Worm (Caenorhabditis elegans): Measurements from ENCODE around the gene W03C9.6.

DNA sequence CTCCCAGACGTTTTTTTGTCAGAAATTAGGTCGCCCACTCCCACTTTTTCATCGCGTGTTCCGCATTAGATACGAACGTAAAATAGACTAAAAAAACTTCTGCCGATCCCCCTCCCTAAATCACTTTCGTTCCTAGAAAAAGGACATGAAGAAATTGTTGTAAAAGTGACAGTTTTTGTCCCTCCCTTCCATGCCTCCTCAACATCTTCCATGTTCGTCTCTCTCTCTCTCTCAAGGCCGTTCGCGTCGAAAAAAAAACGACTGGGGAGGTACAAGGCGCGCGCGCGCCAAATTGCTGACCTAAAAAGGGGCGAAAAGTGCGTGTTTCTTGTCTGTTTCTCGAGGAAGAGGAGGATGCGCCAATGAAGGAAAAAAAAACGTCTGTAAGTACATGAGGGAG is 25.6 kb upstream of the W03C9.6 start:
- no peak for TF ChIP-seq unc-62 (GFP tag; optimal IDR thresholded peaks at IDR 0.05)
- TF ChIP-seq lin-13 (tag; optimal IDR thresholded peaks at IDR 0.05): no peak
- TF ChIP-seq sptf-1 (tag; optimal IDR thresholded peaks at IDR 0.05): no peak
